Worm (Caenorhabditis elegans): ENCODE data around the gene F59D12.2.

DNA sequence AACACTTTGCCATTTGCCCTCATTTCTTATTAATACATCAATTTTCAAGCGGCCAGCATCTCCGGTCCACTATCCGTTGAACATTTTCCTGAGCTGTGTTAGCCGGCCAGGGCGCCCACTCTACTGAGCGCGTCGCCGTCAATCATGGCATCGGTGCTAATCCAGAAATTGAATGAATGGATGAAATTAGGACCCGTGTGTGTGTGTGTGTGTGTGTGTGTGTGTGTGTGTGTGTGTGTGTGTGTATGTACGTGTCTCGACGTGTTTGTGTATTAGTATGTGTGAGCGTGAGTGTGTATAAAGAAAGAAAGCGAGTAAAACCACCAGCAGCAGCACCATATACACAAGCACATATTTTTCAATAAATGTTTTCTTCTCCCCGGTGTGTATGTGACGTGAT is 22.3 kb downstream of the F59D12.2 start:
- no peak for TF ChIP-seq mef-2 (tag; optimal IDR thresholded peaks at IDR 0.05)
- no peak for TF ChIP-seq unc-62 (GFP tag; optimal IDR thresholded peaks at IDR 0.05)
- TF ChIP-seq nhr-28 (tag; optimal IDR thresholded peaks at IDR 0.05), result no peak
- no peak for TF ChIP-seq nhr-11 (tag; optimal IDR thresholded peaks at IDR 0.05)
- no peak for TF ChIP-seq ama-1 (optimal IDR thresholded peaks at IDR 0.05)
- TF ChIP-seq pqm-1 (tag; optimal IDR thresholded peaks at IDR 0.05), result no peak
- no peak for TF ChIP-seq ztf-11 (tag; optimal IDR thresholded peaks at IDR 0.05)
- no peak for TF ChIP-seq snpc-4 (tag; optimal IDR thresholded peaks at IDR 0.05)
- TF ChIP-seq hlh-17 (GFP tag; optimal IDR thresholded peaks at IDR 0.05; ENCODE audit: borderline replicate concordance), result no peak
- no peak for TF ChIP-seq nhr-77 (tag; optimal IDR thresholded peaks at IDR 0.05)

Data from whole organism, L1 larva.